Fruit fly (Drosophila melanogaster): ENCODE measurements around the gene Mst84Dc.

dm6 chr3R:7362023-7362422 is 2.5 kb downstream of the Mst84Dc start, which contains the start of gene CG17944:
- TF ChIP-seq CG8944 (GFP tag; optimal IDR thresholded peaks at IDR 0.05) (no peak), zfh2 (GFP tag; optimal IDR thresholded peaks at IDR 0.05) (no peak), CG9817 (tag; optimal IDR thresholded peaks at IDR 0.05) (no peak), danr (GFP tag; IDR thresholded peaks at IDR 0.05) (no peak), CG11247 (GFP tag; IDR thresholded peaks at IDR 0.05) (no peak), ap (GFP tag; IDR thresholded peaks at IDR 0.05) (no peak), CG9876 (GFP tag; optimal IDR thresholded peaks at IDR 0.05) (no peak), Fer2 (tag; optimal IDR thresholded peaks at IDR 0.05) (no peak), Gug (GFP tag; IDR thresholded peaks at IDR 0.05) (no peak), Nf-YA (GFP tag; IDR thresholded peaks at IDR 0.05) (no peak)

Data from whole organism, embryonic.